Worm (Caenorhabditis elegans): ENCODE data around the gene hsp-3.

DNA sequence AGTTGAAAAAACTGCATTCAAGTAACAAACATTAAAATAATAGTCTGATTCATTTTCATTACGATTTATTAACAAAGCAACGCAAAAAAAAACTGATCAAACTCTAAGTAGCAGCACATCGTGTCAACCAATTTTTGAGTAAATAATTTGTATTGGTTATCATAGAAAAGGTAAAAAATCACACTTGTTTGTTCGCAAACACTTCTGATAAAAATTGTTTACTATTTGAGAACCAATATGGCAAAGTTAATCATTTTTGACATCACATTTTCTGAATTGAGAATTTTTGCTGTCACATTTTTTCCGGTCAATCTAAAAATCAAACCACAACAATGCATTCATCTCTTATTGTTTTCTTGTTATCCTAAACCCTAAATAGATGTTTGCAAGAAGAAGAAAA lies 29.4 kb upstream of the hsp-3 start:
- TF ChIP-seq W03F9.2 (tag; optimal IDR thresholded peaks at IDR 0.05): no peak
- TF ChIP-seq him-1 (tag; optimal IDR thresholded peaks at IDR 0.05): no peak

All from whole organism, L4/young adult.